Worm (Caenorhabditis elegans): ENCODE measurements around the gene F43H9.3.

ce11 chrV:8028825-8029489, 4.2 kb upstream of the F43H9.3 start, which contains the start of gene oma-2:
- TF ChIP-seq ama-1 (optimal IDR thresholded peaks at IDR 0.05) (no peak), lin-13 (GFP tag; optimal IDR thresholded peaks at IDR 0.05) (no peak), ces-1 (GFP tag; optimal IDR thresholded peaks at IDR 0.05) (no peak), lin-35 (GFP tag; optimal IDR thresholded peaks at IDR 0.05) (no peak), nhr-19 (GFP tag; conservative IDR thresholded peaks at IDR 0.05) (no peak), C04F5.9 (tag; optimal IDR thresholded peaks at IDR 0.05) (no peak), nhr-71 (tag; optimal IDR thresholded peaks at IDR 0.05) (no peak), zag-1 (tag; optimal IDR thresholded peaks at IDR 0.05) (no peak), blmp-1 (tag; optimal IDR thresholded peaks at IDR 0.05) (no peak), fkh-8 (tag; optimal IDR thresholded peaks at IDR 0.05) (no peak), nhr-11 (tag; optimal IDR thresholded peaks at IDR 0.05) (no peak), nhr-237 (tag; optimal IDR thresholded peaks at IDR 0.05) (no peak), ceh-63 (GFP tag; optimal IDR thresholded peaks at IDR 0.05) (no peak)

Measured in whole organism, L1 larva.